Worm (Caenorhabditis elegans) whole organism, L4 larva: ENCODE data around the gene F22F7.7.

Experiments used
- F26F4.8 ChIP-seq: fragments of 200-800 bp; sonication (Bioruptor generic); conservative IDR thresholded peaks from 2 replicates; pipeline ENCODE4 v1.3.6; 2022; ENCODE audit warnings: missing genetic modification characterization, missing compliant biosample characterization
- ZK546.5 ChIP-seq, 2 experiments: sonication (generic microtip); optimal IDR thresholded peaks; 2 replicates each; lab custom pipeline; 2017; ENCODE audit warnings: missing biosample characterization in 2 of 2, missing genetic modification characterization in 2 of 2
- fkh-10 ChIP-seq: fragments of 150-350 bp; optimal IDR thresholded peaks from 2 replicates; lab custom pipeline; 2014; ENCODE audit warnings: missing biosample characterization, missing genetic modification reagents, missing genetic modification characterization

DNA sequence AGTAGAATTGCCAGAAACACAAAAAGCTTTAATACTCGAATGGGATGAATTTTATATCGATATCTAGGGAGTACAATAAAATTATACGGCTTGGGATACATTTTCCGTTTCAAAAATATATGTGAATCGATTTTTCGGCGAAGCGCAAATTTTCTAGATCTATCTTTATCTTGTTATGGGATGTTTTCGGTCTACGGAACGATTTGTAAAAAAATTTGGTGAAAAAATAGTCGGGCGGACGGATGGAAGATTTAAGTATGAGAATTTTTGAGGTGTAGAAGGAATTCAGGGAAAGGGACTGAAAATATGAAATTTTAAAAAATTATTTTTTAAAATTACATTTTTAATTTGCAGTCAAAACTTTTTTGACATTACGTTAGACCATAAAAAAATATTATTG is 33.9 kb downstream of the F22F7.7 start, which contains the start of gene F22F7.4:
- TF ChIP-seq F26F4.8 (no peak), ZK546.5 (tag; optimal IDR thresholded peaks at IDR 0.05; lab: Kevin White, UChicago) (no peak), fkh-10 (GFP tag; lab: Kevin White, UChicago) (no peak)
